Fruit fly (Drosophila melanogaster) whole organism, embryonic: ENCODE results near the gene Usp30.

Experiments used
- CG10321 ChIP-seq: fragments of 200-800 bp; sonication (Bioruptor generic); IDR thresholded peaks from 2 replicates; pipeline ENCODE4 v1.3.6; 2022; ENCODE audit warnings: missing biosample characterization, missing genetic modification characterization
- CG11695 ChIP-seq: fragments of 200-800 bp; sonication (Bioruptor generic); IDR thresholded peaks from 3 replicates; pipeline ENCODE4 v1.3.6; 2022; ENCODE audit warnings: missing biosample characterization, missing genetic modification characterization
- CG14050 ChIP-seq: fragments of 200-800 bp; sonication (Bioruptor generic); IDR thresholded peaks from 3 replicates; pipeline ENCODE4 v1.3.6; 2022; ENCODE audit warnings: missing biosample characterization, missing genetic modification characterization
- CG1603 ChIP-seq: fragments of 200-800 bp; sonication (Bioruptor generic); optimal IDR thresholded peaks from 2 replicates; lab custom pipeline; 2019; ENCODE audit warnings: missing biosample characterization, mild to moderate bottlenecking, missing genetic modification characterization, moderate library complexity
- CG17328 ChIP-seq: fragments of 200-800 bp; sonication (Bioruptor generic); IDR thresholded peaks from 2 replicates; pipeline ENCODE4 v1.3.6; 2022; ENCODE audit warnings: missing biosample characterization, missing genetic modification characterization
- CG17829 ChIP-seq: fragments of 200-800 bp; optimal IDR thresholded peaks from 2 replicates; lab custom pipeline; 2019; ENCODE audit warnings: missing biosample characterization, mild to moderate bottlenecking, missing genetic modification characterization, moderate library complexity
- CG18476 ChIP-seq: fragments of 200-800 bp; sonication (Bioruptor generic); optimal IDR thresholded peaks from 2 replicates; lab custom pipeline; 2016; ENCODE audit warnings: missing biosample characterization, mild to moderate bottlenecking, missing genetic modification characterization
- CG2120 ChIP-seq: fragments of 200-800 bp; sonication (Bioruptor generic); optimal IDR thresholded peaks from 3 replicates; lab custom pipeline; 2016; ENCODE audit warnings: missing biosample characterization, missing genetic modification characterization
- CG2678 ChIP-seq: fragments of 200-800 bp; sonication (Bioruptor generic); optimal IDR thresholded peaks from 3 replicates; lab custom pipeline; 2019; ENCODE audit warnings: missing biosample characterization, mild to moderate bottlenecking, missing genetic modification characterization, moderate library complexity
- CG2889 ChIP-seq: fragments of 200-800 bp; sonication (Bioruptor generic); IDR thresholded peaks from 3 replicates; pipeline ENCODE4 v1.3.6; 2022; ENCODE audit warnings: missing biosample characterization, missing genetic modification characterization
- CG31441 ChIP-seq: fragments of 200-800 bp; sonication (Bioruptor generic); IDR thresholded peaks from 2 replicates; pipeline ENCODE4 v1.3.6; 2022; ENCODE audit warnings: missing biosample characterization, missing genetic modification characterization
- CG32532 ChIP-seq: fragments of 200-800 bp; sonication (Bioruptor generic); IDR thresholded peaks from 2 replicates; pipeline ENCODE4 v1.3.6; 2022; ENCODE audit warnings: missing biosample characterization, missing genetic modification characterization
- CG32767 ChIP-seq: fragments of 200-800 bp; sonication (Bioruptor generic); IDR thresholded peaks from 2 replicates; pipeline ENCODE4 v1.3.6; 2022; ENCODE audit warnings: missing biosample characterization, missing genetic modification characterization
- CG34422 ChIP-seq: fragments of 200-800 bp; sonication (Bioruptor generic); IDR thresholded peaks from 3 replicates; pipeline ENCODE4 v1.3.6; 2022; ENCODE audit warnings: missing biosample characterization, missing genetic modification characterization
- CG5180 ChIP-seq: fragments of 200-800 bp; sonication (Bioruptor generic); optimal IDR thresholded peaks from 3 replicates; lab custom pipeline; 2017; ENCODE audit warnings: missing biosample characterization, missing genetic modification characterization, mild to moderate bottlenecking, moderate library complexity, missing genetic modification reagents
- CG7839 ChIP-seq: fragments of 200-800 bp; sonication (Bioruptor generic); optimal IDR thresholded peaks from 3 replicates; lab custom pipeline; 2018; ENCODE audit warnings: missing biosample characterization, mild to moderate bottlenecking, missing genetic modification characterization, moderate library complexity
- CG9797 ChIP-seq: fragments of 200-800 bp; sonication (Bioruptor generic); optimal IDR thresholded peaks from 3 replicates; lab custom pipeline; 2018; ENCODE audit warnings: missing biosample characterization, mild to moderate bottlenecking, missing genetic modification characterization
- D19A ChIP-seq: fragments of 200-800 bp; optimal IDR thresholded peaks from 3 replicates; lab custom pipeline; 2019; ENCODE audit warnings: missing biosample characterization, mild to moderate bottlenecking, missing genetic modification characterization, moderate library complexity
- Drgx ChIP-seq: fragments of 200-800 bp; sonication (Bioruptor generic); IDR thresholded peaks from 2 replicates; pipeline ENCODE4 v1.3.6; 2022; ENCODE audit warnings: missing biosample characterization, missing genetic modification characterization
- E2f1 ChIP-seq: fragments of 200-800 bp; sonication (Bioruptor generic); IDR thresholded peaks from 2 replicates; pipeline ENCODE4 v1.3.6; 2022; ENCODE audit warnings: missing biosample characterization, missing genetic modification characterization
- Fer2 ChIP-seq: fragments of 200-800 bp; sonication (Bioruptor generic); optimal IDR thresholded peaks from 2 replicates; lab custom pipeline; 2018; ENCODE audit warnings: missing biosample characterization, mild to moderate bottlenecking, missing genetic modification characterization, moderate library complexity
- Side ChIP-seq: fragments of 200-800 bp; sonication (Bioruptor generic); optimal IDR thresholded peaks from 2 replicates; lab custom pipeline; 2016; ENCODE audit warnings: missing biosample characterization, missing genetic modification characterization
- chif ChIP-seq, 2 experiments: fragments of 200-800 bp; sonication (Bioruptor generic); optimal IDR thresholded peaks; 3 replicates each; lab custom pipeline; 2016; ENCODE audit warnings: missing biosample characterization in 2 of 2, missing genetic modification characterization in 2 of 2
- chinmo ChIP-seq: fragments of 200-800 bp; sonication (Bioruptor generic); IDR thresholded peaks from 4 replicates; pipeline ENCODE4 v1.3.6; 2022; ENCODE audit warnings: missing biosample characterization, missing genetic modification characterization; ENCODE audit not compliant: partially characterized antibody
- chm ChIP-seq: fragments of 200-800 bp; sonication (Bioruptor generic); IDR thresholded peaks from 2 replicates; pipeline ENCODE4 v1.3.6; 2022; ENCODE audit warnings: missing biosample characterization, missing genetic modification characterization
- chn ChIP-seq: fragments of 200-800 bp; sonication (Bioruptor generic); optimal IDR thresholded peaks from 2 replicates; lab custom pipeline; 2016; ENCODE audit warnings: missing biosample characterization, missing genetic modification characterization
- crol ChIP-seq: fragments of 200-800 bp; sonication (Bioruptor generic); IDR thresholded peaks from 2 replicates; pipeline ENCODE4 v1.3.6; 2022; ENCODE audit warnings: missing biosample characterization, missing genetic modification characterization
- dpn ChIP-seq, 2 experiments: fragments of 200-800 bp; sonication (Bioruptor generic); optimal IDR thresholded peaks; 3 replicates each; lab custom pipeline; 2016; ENCODE audit warnings: missing biosample characterization in 2 of 2, missing genetic modification characterization in 2 of 2
- dysf ChIP-seq: fragments of 200-800 bp; sonication (Bioruptor generic); IDR thresholded peaks from 3 replicates; pipeline ENCODE4 v1.3.6; 2022; ENCODE audit warnings: missing biosample characterization, missing genetic modification characterization
- gcm ChIP-seq: fragments of 200-800 bp; sonication (Bioruptor generic); optimal IDR thresholded peaks from 2 replicates; lab custom pipeline; 2019; ENCODE audit warnings: missing biosample characterization, mild to moderate bottlenecking, missing genetic modification characterization, moderate library complexity
- gem ChIP-seq: fragments of 200-800 bp; sonication (Bioruptor generic); optimal IDR thresholded peaks from 2 replicates; lab custom pipeline; 2019; ENCODE audit warnings: missing biosample characterization, mild to moderate bottlenecking, missing genetic modification characterization, moderate library complexity
- grau ChIP-seq: fragments of 200-800 bp; optimal IDR thresholded peaks from 3 replicates; lab custom pipeline; 2019; ENCODE audit warnings: missing biosample characterization, mild to moderate bottlenecking, missing genetic modification characterization, moderate library complexity
- gro ChIP-seq: fragments of 200-800 bp; sonication (Bioruptor generic); optimal IDR thresholded peaks from 2 replicates; lab custom pipeline; 2016; ENCODE audit warnings: missing biosample characterization, missing genetic modification characterization
- gsb-n ChIP-seq: fragments of 200-800 bp; sonication (Bioruptor generic); optimal IDR thresholded peaks from 3 replicates; lab custom pipeline; 2018; ENCODE audit warnings: missing biosample characterization, mild to moderate bottlenecking, missing genetic modification characterization
- her ChIP-seq: fragments of 200-800 bp; sonication (Bioruptor generic); optimal IDR thresholded peaks from 2 replicates; lab custom pipeline; 2016; ENCODE audit warnings: missing biosample characterization, missing genetic modification characterization
- lilli ChIP-seq: fragments of 200-800 bp; sonication (Bioruptor generic); optimal IDR thresholded peaks from 3 replicates; lab custom pipeline; 2016; ENCODE audit warnings: missing biosample characterization, missing genetic modification characterization
- lov ChIP-seq, 2 experiments: fragments of 200-800 bp in 1 of 2; fragments of >200 bp in 1 of 2; sonication (Bioruptor generic) in 1 of 2; IDR thresholded peaks in 1 of 2; optimal IDR thresholded peaks in 1 of 2; 2 replicates in 1 of 2; 3 replicates in 1 of 2; pipeline versions ENCODE4 v1.3.6 to Lab custom; 2017 to 2022; ENCODE audit warnings: missing biosample characterization in 1 of 2, missing genetic modification characterization in 1 of 2
- oc ChIP-seq: fragments of 200-800 bp; sonication (Bioruptor generic); optimal IDR thresholded peaks from 2 replicates; lab custom pipeline; 2018; ENCODE audit warnings: missing biosample characterization, mild to moderate bottlenecking, missing genetic modification characterization, moderate library complexity
- otp ChIP-seq: fragments of 200-800 bp; sonication (Bioruptor generic); IDR thresholded peaks from 3 replicates; pipeline ENCODE4, ENCODE4 v1.3.6; 2022; ENCODE audit warnings: missing biosample characterization, missing genetic modification characterization
- pnt ChIP-seq: fragments of 200-800 bp; sonication (Bioruptor generic); optimal IDR thresholded peaks from 3 replicates; lab custom pipeline; 2016; ENCODE audit warnings: missing biosample characterization, missing genetic modification characterization
- prd ChIP-seq, 3 experiments: fragments of >200 bp in 2 of 3; fragments of 200-800 bp in 1 of 3; sonication (Bioruptor generic) in 1 of 3; optimal IDR thresholded peaks in 2 of 3; IDR thresholded peaks in 1 of 3; 2 replicates in 2 of 3; 3 replicates in 1 of 3; pipeline versions ENCODE4 v1.3.6 to Lab custom; 2017 to 2022; ENCODE audit warnings: missing biosample characterization in 1 of 3, missing genetic modification characterization in 1 of 3
- pros ChIP-seq: fragments of 200-800 bp; sonication (Bioruptor generic); optimal IDR thresholded peaks from 3 replicates; lab custom pipeline; 2019; ENCODE audit warnings: missing biosample characterization, mild to moderate bottlenecking, missing genetic modification characterization, moderate library complexity
- sens ChIP-seq: fragments of 200-800 bp; sonication (Bioruptor generic); peaks from one replicate; lab custom pipeline; 2016; ENCODE audit warnings: missing biosample characterization, missing genetic modification characterization
- sens-2 ChIP-seq: fragments of 200-800 bp; sonication (Bioruptor generic); IDR thresholded peaks from 2 replicates; pipeline ENCODE4 v1.3.6; 2022; ENCODE audit warnings: missing biosample characterization, missing genetic modification characterization
- slbo ChIP-seq: fragments of 200-800 bp; sonication (Bioruptor generic); IDR thresholded peaks from 2 replicates; pipeline ENCODE4 v1.3.6; 2022; ENCODE audit warnings: missing biosample characterization, missing genetic modification characterization
- ttk ChIP-seq: fragments of 200-800 bp; sonication (Bioruptor generic); IDR thresholded peaks from 2 replicates; pipeline ENCODE4 v2.1.2; 2022; ENCODE audit warnings: missing biosample characterization, missing genetic modification characterization
- vnd ChIP-seq: fragments of 200-800 bp; sonication (Bioruptor generic); IDR thresholded peaks from 3 replicates; pipeline ENCODE4 v1.3.6; 2022; ENCODE audit warnings: missing biosample characterization, missing genetic modification characterization; ENCODE audit not compliant: partially characterized antibody

The Usp30 gene

DNA sequence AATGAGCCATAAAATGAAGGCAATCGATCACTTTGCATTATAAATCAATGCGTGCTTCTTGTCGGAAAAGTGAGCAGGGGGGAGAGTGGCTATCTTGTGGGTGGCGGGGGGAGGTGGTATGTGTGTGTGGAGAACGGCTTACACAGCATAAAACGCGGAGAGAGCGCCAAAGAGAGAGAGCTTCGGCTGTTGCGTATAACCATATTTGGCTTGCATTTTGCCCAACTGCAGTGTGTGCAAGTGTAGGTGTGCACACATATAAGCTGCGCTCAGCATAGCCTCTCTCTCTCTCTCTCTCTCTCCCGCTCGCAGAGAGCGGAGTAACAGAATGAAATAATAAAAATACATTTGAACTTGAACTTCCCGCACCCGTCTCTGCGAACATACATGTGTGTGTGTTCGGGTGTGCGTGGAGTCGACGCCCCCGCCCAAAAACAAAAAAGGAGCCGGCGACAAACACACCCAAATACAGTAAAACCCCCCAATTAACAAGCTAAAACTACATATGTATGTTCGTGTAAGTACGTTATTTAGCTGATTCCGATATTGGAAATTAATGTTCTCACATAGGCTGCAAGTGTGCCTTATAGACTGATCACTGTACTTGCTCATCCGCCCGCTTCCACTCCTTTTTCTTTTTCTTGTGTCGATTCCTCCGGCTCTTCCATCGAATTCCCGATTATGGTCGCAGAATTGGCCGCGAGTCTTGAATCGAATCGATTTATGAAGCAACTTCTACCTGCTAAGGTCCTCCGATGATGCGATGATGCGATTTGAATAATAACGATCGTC is 7.4 kb upstream of the Usp30 start (continued):
- TF ChIP-seq CG1603 (peak; percentile 27), gsb-n (tag; lab: Kevin White, UChicago) (peak; percentile 24), oc (peak; percentile 57), CG17829 (tag; lab: Kevin White, UChicago) (peak; percentile 22), Side (GFP tag; lab: Kevin White, UChicago) (peak; percentile 1), chn (peak; percentile 2), prd (optimal IDR thresholded peaks at IDR 0.05; lab: Kevin White, UChicago) (no peak), prd (GFP tag; IDR thresholded peaks at IDR 0.05; lab: Robert Waterston, UW) (no peak), ttk (GFP tag; lab: Robert Waterston, UW) (0 out of 2 replicates have a peak, but pooled peaks have one; percentile 31), CG7839 (tag; lab: Kevin White, UChicago) (peak; percentile 18), D19A (no peak), gro (GFP tag; lab: Kevin White, UChicago) (no peak), CG2678 (tag; lab: Kevin White, UChicago) (peak; percentile 7), E2f1 (GFP tag; lab: Robert Waterston, UW) (0 out of 2 replicates have a peak, but pooled peaks have one; percentile 19), CG17328 (GFP tag; lab: Robert Waterston, UW) (peak; percentile 43; the same call in 1 of the 2 replicates), CG14050 (no peak), CG2889 (GFP tag; lab: Robert Waterston, UW) (no peak), lilli (GFP tag; lab: Kevin White, UChicago) (no peak), CG11695 (GFP tag; lab: Robert Waterston, UW) (0 out of 3 replicates have a peak, but pooled peaks have one; percentile 20), sens (GFP tag; lab: Kevin White, UChicago) (peak; percentile 91), pros (GFP tag; lab: Kevin White, UChicago) (peak; percentile 13), chif (GFP tag; optimal IDR thresholded peaks at IDR 0.05; lab: Kevin White, UChicago) (peak in 1 of 2 experiments; percentile 31), sens-2 (GFP tag; lab: Robert Waterston, UW) (0 out of 2 replicates have a peak, but pooled peaks have one; percentile 39), vnd (0 out of 3 replicates have a peak, but pooled peaks have one; percentile 13), Drgx (GFP tag; lab: Robert Waterston, UW) (peak; percentile 43; the same call in 1 of the 2 replicates), CG32767 (GFP tag; lab: Robert Waterston, UW) (0 out of 2 replicates have a peak, but pooled peaks have one; percentile 9), CG32532 (peak; percentile 34; the same call in 1 of the 2 replicates), CG5180 (GFP tag; lab: Kevin White, UChicago) (no peak), slbo (GFP tag; lab: Robert Waterston, UW) (peak; percentile 43; the same call in 1 of the 2 replicates), otp (GFP tag; lab: Robert Waterston, UW) (peak; percentile 57; the same call in 2 of the 3 replicates), chinmo (GFP tag; lab: Robert Waterston, UW) (peak; percentile 64; the same call in 1 of the 4 replicates), chm (GFP tag; lab: Robert Waterston, UW) (peak; percentile 38; the same call in 1 of the 2 replicates), CG10321 (GFP tag; lab: Robert Waterston, UW) (0 out of 2 replicates have a peak, but pooled peaks have one; percentile 11), dpn (GFP tag; optimal IDR thresholded peaks at IDR 0.05; lab: Kevin White, UChicago) (peak in 1 of 2 experiments; percentile 7), CG9797 (no peak), pnt (GFP tag; lab: Kevin White, UChicago) (peak; percentile 31), lov (optimal IDR thresholded peaks at IDR 0.05; lab: Kevin White, UChicago) (no peak), lov (GFP tag; IDR thresholded peaks at IDR 0.05; lab: Robert Waterston, UW) (0 out of 3 replicates have a peak, but pooled peaks have one; percentile 48), grau (tag; lab: Kevin White, UChicago) (peak; percentile 93), gem (tag; lab: Kevin White, UChicago) (peak; percentile 56), Fer2 (tag; lab: Kevin White, UChicago) (no peak), crol (GFP tag; lab: Robert Waterston, UW) (peak; percentile 97), CG31441 (GFP tag; lab: Robert Waterston, UW) (0 out of 2 replicates have a peak, but pooled peaks have one; percentile 33), dysf (peak; percentile 43; the same call in 1 of the 3 replicates), gcm (GFP tag; lab: Kevin White, UChicago) (peak; percentile 29), her (GFP tag; lab: Kevin White, UChicago) (peak; percentile 6), CG34422 (GFP tag; lab: Robert Waterston, UW) (peak; percentile 20; the same call in 1 of the 3 replicates), CG2120 (peak; percentile 0), CG18476 (no peak)
